Worm (Caenorhabditis elegans): Measurements from ENCODE around the gene K09D9.9.
A peak's percentile ranks its signal among the peaks of the same experiment; 100 is the strongest.

K09D9.9 gene

ce11 chrV:4004577-4004976 is 10.6 kb upstream of the K09D9.9 start (continued):
- TF ChIP-seq F22D6.2 (tag; optimal IDR thresholded peaks at IDR 0.05), result no peak
- no peak for TF ChIP-seq tlf-1 (GFP tag; optimal IDR thresholded peaks at IDR 0.05)
- no peak for TF ChIP-seq B0035.1 (tag; optimal IDR thresholded peaks at IDR 0.05)
- TF ChIP-seq nfyb-1 (GFP tag; IDR thresholded peaks at IDR 0.05), result no peak
- no peak for TF ChIP-seq hlh-26 (GFP tag; conservative IDR thresholded peaks at IDR 0.05)
- TF ChIP-seq F49E8.2 (tag; optimal IDR thresholded peaks at IDR 0.05; ENCODE audit: insufficient read depth), result no peak
- no peak for TF ChIP-seq bed-1 (GFP tag; IDR thresholded peaks at IDR 0.05)
- TF ChIP-seq lin-35 (GFP tag; optimal IDR thresholded peaks at IDR 0.05), result no peak
- no peak for TF ChIP-seq B0336.3 (GFP tag; IDR thresholded peaks at IDR 0.05)
- no peak for TF ChIP-seq sdz-38 (tag; optimal IDR thresholded peaks at IDR 0.05)
- no peak for TF ChIP-seq aptf-3 (GFP tag; IDR thresholded peaks at IDR 0.05)
- TF ChIP-seq tbx-9 (tag; optimal IDR thresholded peaks at IDR 0.05; ENCODE audit: borderline replicate concordance), result no peak
- TF ChIP-seq rec-8 (tag; optimal IDR thresholded peaks at IDR 0.05), result no peak
- no peak for TF ChIP-seq lsl-1 (GFP tag; optimal IDR thresholded peaks at IDR 0.05)
- no peak for TF ChIP-seq ekl-4 (GFP tag; IDR thresholded peaks at IDR 0.05)
- no peak for TF ChIP-seq hlh-12 (tag; optimal IDR thresholded peaks at IDR 0.05)
- peak; percentile 93 for TF ChIP-seq madf-8 (GFP tag; conservative IDR thresholded peaks at IDR 0.05)
- TF ChIP-seq lag-1 (GFP tag; IDR thresholded peaks at IDR 0.05), result no peak
- no peak for TF ChIP-seq repo-1 (tag; optimal IDR thresholded peaks at IDR 0.05)
- TF ChIP-seq unc-130 (GFP tag; optimal IDR thresholded peaks at IDR 0.05), result no peak
- TF ChIP-seq Y95B8A.8 (GFP tag; IDR thresholded peaks at IDR 0.05), result no peak
- no peak for TF ChIP-seq bed-2 (GFP tag; IDR thresholded peaks at IDR 0.05)
- no peak for TF ChIP-seq F57C9.4 (tag; optimal IDR thresholded peaks at IDR 0.05)
- TF ChIP-seq aptf-2 (GFP tag; conservative IDR thresholded peaks at IDR 0.05), result 0 out of 2 replicates have a peak, but pooled peaks have one; percentile 35
- TF ChIP-seq ztf-3 (GFP tag; optimal IDR thresholded peaks at IDR 0.05), result no peak
- no peak for TF ChIP-seq let-607 (tag; optimal IDR thresholded peaks at IDR 0.05)
- peak; percentile 96 for TF ChIP-seq madf-6 (GFP tag; IDR thresholded peaks at IDR 0.05)
- no peak for TF ChIP-seq hrde-1 (tag; optimal IDR thresholded peaks at IDR 0.05; ENCODE audit: borderline replicate concordance)
- TF ChIP-seq ceh-58 (GFP tag; IDR thresholded peaks at IDR 0.05), result no peak
- no peak for TF ChIP-seq T07F8.4 (tag; optimal IDR thresholded peaks at IDR 0.05)
- no peak for TF ChIP-seq nhr-80 (tag; optimal IDR thresholded peaks at IDR 0.05)
- TF ChIP-seq dpff-1 (tag; optimal IDR thresholded peaks at IDR 0.05), result no peak
- TF ChIP-seq ztf-18 (tag; optimal IDR thresholded peaks at IDR 0.05), result no peak
- TF ChIP-seq snpc-3.4 (tag; optimal IDR thresholded peaks at IDR 0.05), result no peak
- TF ChIP-seq pbrm-1 (GFP tag; IDR thresholded peaks at IDR 0.05), result no peak
- peak; percentile 77 for TF ChIP-seq hmg-1.2 (GFP tag; IDR thresholded peaks at IDR 0.05)
- TF ChIP-seq F33H1.4 (GFP tag; IDR thresholded peaks at IDR 0.05), result peak; percentile 30; the same call in 1 of the 2 replicates
- no peak for TF ChIP-seq mel-28 (tag; optimal IDR thresholded peaks at IDR 0.05; ENCODE audit: borderline replicate concordance)
- no peak for TF ChIP-seq ccch-3 (GFP tag; optimal IDR thresholded peaks at IDR 0.05)
- peak; percentile 90 for TF ChIP-seq xnd-1 (tag; optimal IDR thresholded peaks at IDR 0.05)

- TF ChIP-seq ztf-25 (GFP tag; IDR thresholded peaks at IDR 0.05) (no peak), snpc-1.3 (tag; optimal IDR thresholded peaks at IDR 0.05; ENCODE audit: insufficient read depth) (no peak), pbrm-1 (GFP tag; IDR thresholded peaks at IDR 0.05) (no peak), K11D2.4 (GFP tag; IDR thresholded peaks at IDR 0.05) (no peak)
Measured at ce11 chrV:3995838-3996237, 1.9 kb upstream of the K09D9.9 start, which contains the start of gene srx-62. TSS of gene srx-62 (minus strand) at chrV:3995938.

Measured in whole organism, young adult.